Fruit fly (Drosophila melanogaster) Kc167 (cell line): ENCODE measurements around the gene exex.

ENCODE experiments used
- Myc ChIP-seq: fragments of >200 bp; optimal IDR thresholded peaks from 2 replicates; lab custom pipeline; 2017; ENCODE audit warnings: missing external identifiers
- Sin3A ChIP-seq: fragments of >200 bp; optimal IDR thresholded peaks from 2 replicates; lab custom pipeline; 2018; ENCODE audit warnings: missing external identifiers
- h ChIP-seq: fragments of >200 bp; optimal IDR thresholded peaks from 3 replicates; lab custom pipeline; 2018; ENCODE audit warnings: missing external identifiers
- insv ChIP-seq: fragments of >200 bp; optimal IDR thresholded peaks from 3 replicates; lab custom pipeline; 2018; ENCODE audit warnings: missing external identifiers
- psq ChIP-seq: fragments of >200 bp; optimal IDR thresholded peaks from 2 replicates; lab custom pipeline; 2017; ENCODE audit warnings: missing external identifiers
- ttk ChIP-seq: sonication (Bioruptor generic); optimal IDR thresholded peaks from 2 replicates; lab custom pipeline; 2017; ENCODE audit warnings: missing external identifiers

exex gene

dm6 chr3L:7935409-7935932 lies 12.5 kb upstream of the exex start:
- no peak for TF ChIP-seq ttk
- no peak for TF ChIP-seq h (lab: Kevin White, UChicago)
- TF ChIP-seq Myc: no peak
- TF ChIP-seq insv (lab: Kevin White, UChicago): no peak
- TF ChIP-seq Sin3A: no peak
- TF ChIP-seq psq (lab: Kevin White, UChicago): no peak

DNA sequence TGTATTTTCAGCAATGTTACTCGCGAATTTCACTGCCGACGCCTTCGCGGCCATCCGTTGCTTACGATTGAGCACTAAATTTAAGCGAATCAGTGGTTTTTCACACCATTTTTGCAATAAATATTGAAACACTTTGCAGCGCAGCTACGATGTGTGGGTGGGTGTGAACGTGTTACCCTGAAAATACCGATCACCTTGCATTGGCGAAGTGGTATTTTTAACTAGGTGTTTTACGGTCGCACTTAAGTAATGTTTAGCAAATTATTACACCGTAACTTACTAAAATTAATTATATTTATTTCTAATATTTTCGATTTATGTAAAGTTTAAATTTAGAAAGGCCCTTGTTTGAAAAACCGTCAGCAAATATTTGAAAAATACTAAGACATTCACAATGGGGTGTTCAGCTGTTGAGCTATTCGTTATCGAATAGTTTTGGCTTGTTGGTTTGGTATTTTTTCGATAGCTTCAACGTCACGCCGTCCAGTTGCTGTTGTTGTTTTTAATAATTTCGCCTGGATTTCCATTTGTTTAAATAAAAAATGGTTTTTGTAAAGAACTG lies 12.0 kb upstream of the exex start, which contains the start of the genes syd and Srp9:
Gene syd (minus strand): TSS at position 188 of the 562 bp plus-strand sequence.
Gene Srp9 (plus strand): TSS at position 441 of the 562 bp plus-strand sequence.
- TF ChIP-seq Myc (no peak), psq (lab: Kevin White, UChicago) (no peak), insv (lab: Kevin White, UChicago) (no peak), Sin3A (no peak), ttk (no peak), h (lab: Kevin White, UChicago) (no peak)

DNA sequence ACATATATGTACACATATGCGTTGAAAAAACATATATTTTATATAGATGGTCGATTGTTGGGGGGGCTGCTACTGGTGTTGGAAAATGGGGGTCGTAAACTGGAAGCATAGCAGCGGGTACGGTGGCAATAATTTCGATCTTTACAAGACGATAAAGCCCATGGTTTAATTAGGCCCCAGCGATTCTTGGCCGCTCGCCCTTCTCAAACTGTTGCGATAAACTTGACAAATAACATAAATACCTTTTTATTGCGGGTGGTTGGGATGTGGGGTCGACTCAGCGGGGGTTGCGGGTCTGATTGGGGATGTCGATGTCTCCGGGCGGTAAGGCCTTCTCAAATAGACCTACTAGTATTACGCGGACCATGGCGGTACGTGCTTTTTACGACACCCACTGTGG lies 9.3 kb upstream of the exex start:
- TF ChIP-seq h (lab: Kevin White, UChicago): no peak
- TF ChIP-seq psq (lab: Kevin White, UChicago): no peak
- no peak for TF ChIP-seq ttk
- no peak for TF ChIP-seq Myc
- no peak for TF ChIP-seq Sin3A
- TF ChIP-seq insv (lab: Kevin White, UChicago): no peak

DNA sequence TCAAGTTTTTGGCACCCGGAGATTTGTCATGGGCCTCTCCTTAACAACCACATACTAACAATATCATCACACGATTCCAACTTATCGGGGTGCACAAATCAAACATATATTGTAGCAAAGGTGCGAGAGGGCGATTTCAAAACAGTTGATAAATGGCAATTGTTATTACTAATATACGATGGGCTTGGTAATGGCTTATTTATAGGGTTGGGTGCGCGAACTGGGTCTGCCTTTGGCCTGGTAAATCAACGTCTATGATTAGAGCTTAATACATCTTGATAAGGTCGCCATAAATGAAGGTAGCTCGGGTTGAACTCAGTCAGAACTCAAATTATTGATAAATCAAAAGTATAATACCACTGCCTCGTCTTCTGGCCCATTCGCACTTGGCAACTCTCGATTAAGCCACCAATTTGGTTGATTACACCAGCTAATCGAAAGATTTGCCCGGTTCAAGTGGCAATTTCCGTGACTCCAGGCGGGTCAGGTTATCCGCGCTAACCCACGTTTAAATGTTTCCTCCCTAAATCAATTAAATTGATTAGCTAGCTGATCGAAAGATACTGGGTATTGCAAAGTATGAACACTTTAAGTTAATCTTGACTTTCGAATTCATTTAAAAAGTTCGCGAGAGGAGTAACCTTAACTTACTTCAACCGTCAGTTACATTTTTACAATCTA lies 7.3 kb upstream of the exex start:
- TF ChIP-seq Myc (no peak), psq (lab: Kevin White, UChicago) (no peak), ttk (no peak), Sin3A (no peak), h (lab: Kevin White, UChicago) (no peak), insv (lab: Kevin White, UChicago) (no peak)

DNA sequence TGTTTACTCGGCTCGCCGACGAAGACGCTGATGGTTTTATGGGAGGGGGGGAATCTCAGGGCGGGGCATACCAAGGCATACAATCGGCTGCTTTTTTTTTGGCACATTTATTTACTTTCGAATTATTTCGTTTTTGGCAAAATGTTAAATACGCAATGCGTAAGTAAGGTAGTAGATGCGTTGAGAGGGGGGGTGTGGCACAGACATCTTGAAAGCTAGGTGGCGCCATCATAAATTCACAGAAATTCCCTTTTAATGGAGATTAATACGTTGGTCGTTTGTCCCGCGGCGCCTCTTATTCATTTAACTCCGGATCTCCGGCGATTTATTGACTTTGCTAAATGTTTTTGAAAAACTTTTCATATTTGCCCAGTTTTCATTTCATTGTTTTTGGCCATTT lies 6.5 kb upstream of the exex start:
- no peak for TF ChIP-seq h (lab: Kevin White, UChicago)
- TF ChIP-seq Myc: no peak
- no peak for TF ChIP-seq ttk
- no peak for TF ChIP-seq Sin3A
- TF ChIP-seq insv (lab: Kevin White, UChicago): no peak
- no peak for TF ChIP-seq psq (lab: Kevin White, UChicago)

DNA sequence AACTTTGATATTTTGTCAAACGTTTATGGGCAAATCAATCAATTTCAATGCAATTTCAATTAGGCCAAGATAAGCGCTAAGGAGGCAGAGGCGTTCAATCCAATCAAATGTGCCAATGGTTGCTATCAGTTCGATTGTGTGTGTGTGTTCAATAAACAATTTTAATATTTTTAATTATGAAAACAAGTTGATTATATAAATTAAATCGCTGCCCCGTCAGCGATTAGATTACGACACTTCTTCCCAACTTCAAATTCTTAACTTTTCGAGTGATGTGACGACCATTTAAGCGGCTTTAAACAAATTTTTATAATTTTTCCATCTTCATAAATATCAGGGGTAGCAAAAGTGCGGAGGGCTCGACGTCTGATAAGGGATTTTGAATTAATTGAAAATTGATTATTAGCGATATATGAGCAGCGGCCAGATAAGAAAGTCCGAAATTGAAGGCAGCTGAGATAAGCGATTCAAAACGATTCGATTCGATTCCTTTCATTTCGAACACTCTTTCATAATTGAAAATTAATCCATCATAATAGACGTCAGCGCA lies 5.5 kb upstream of the exex start:
- TF ChIP-seq insv (lab: Kevin White, UChicago) (no peak), Myc (no peak), h (lab: Kevin White, UChicago) (no peak), ttk (no peak), psq (lab: Kevin White, UChicago) (no peak), Sin3A (no peak)

dm6 chr3L:7943046-7943445 lies 4.9 kb upstream of the exex start:
- TF ChIP-seq Myc (no peak), insv (lab: Kevin White, UChicago) (no peak)

DNA sequence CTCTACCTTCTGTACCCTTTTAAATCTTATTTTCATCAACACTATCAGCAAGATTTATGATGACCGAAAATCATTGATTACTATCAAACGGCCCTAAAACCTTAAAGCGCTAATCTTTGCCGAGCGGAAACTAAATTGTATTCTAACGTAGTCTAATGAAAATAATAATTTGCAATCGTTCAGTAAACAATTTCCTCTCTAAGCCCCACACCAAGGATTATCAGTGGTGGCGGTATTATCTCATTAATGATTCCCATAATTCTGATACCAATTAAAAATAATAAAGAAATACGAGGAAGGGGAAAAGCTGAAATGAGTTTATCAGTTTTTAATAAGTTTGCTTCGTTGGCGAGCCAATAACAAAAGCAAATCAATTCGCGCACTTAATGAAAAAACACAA lies 4.0 kb upstream of the exex start:
- TF ChIP-seq insv (lab: Kevin White, UChicago): no peak
- no peak for TF ChIP-seq Sin3A
- no peak for TF ChIP-seq Myc
- no peak for TF ChIP-seq psq (lab: Kevin White, UChicago)
- no peak for TF ChIP-seq h (lab: Kevin White, UChicago)
- TF ChIP-seq ttk: no peak

DNA sequence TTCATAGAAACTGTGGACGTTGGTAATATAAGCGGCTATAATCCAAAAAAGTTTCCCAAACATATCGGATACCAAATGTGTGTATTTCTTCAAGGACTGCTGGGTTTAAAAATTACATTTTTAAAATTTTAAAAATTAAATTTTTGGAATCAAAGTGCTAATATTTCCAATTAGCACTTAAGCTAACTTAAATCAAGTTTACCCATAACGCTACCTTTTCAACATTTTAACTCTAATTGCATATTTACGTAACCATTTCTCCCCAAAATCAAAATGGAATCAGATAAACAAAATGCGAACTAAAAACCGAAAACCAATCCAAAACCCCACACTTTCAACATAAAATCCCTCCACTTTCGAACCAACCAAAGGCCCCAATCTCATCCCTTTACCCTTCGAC lies 1.8 kb upstream of the exex start, which contains the start of gene CG43880:
Gene CG43880 (minus strand): TSS at position 101 of the 400 bp plus-strand sequence.
- TF ChIP-seq Myc (no peak), h (lab: Kevin White, UChicago) (no peak), ttk (no peak), psq (lab: Kevin White, UChicago) (no peak), Sin3A (no peak), insv (lab: Kevin White, UChicago) (no peak)

- TF ChIP-seq Sin3A (no peak), ttk (no peak)
These were observed 1.8 kb downstream of the exex start for dm6 chr3L:7949778-7950177.

DNA sequence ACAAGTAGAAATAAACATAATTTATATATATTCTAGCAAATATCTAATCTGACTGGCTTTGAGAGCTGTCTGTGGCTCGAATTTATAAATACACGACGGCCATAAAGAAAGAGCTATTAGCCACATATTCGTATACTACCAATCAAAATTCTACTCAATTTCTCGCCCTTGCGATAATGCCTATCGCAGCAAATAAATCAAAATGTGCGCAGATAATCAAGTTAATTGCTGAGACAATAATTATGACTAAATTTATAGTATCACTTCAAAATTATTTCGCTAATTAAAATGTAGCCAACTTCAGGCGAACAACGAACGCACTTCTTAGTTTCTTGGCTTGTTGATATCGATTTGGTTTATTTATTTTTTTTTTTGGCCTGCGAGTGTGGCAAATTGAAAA lies 3.9 kb downstream of the exex start:
- TF ChIP-seq Myc (no peak), insv (lab: Kevin White, UChicago) (no peak), psq (lab: Kevin White, UChicago) (no peak), ttk (no peak), h (lab: Kevin White, UChicago) (no peak), Sin3A (no peak)

dm6 chr3L:7952560-7952959 lies 4.6 kb downstream of the exex start:
- TF ChIP-seq insv (lab: Kevin White, UChicago) (no peak), ttk (no peak), Myc (no peak), Sin3A (no peak), psq (lab: Kevin White, UChicago) (no peak), h (lab: Kevin White, UChicago) (no peak)

- no peak for TF ChIP-seq insv (lab: Kevin White, UChicago)
- TF ChIP-seq ttk: no peak
- no peak for TF ChIP-seq Sin3A
- no peak for TF ChIP-seq psq (lab: Kevin White, UChicago)
These were observed 5.0 kb downstream of the exex start for dm6 chr3L:7952978-7953377.
